Worm (Caenorhabditis elegans) whole organism, L4 larva: ENCODE data around the gene clc-6.

Experiments used
- R02D3.7 ChIP-seq: fragments of 150-350 bp; sonication (generic microtip); optimal IDR thresholded peaks from 3 replicates; lab custom pipeline; 2014; ENCODE audit warnings: missing biosample characterization, missing genetic modification characterization
- T20F7.1 ChIP-seq: fragments of 200-800 bp; sonication (Bioruptor generic); optimal IDR thresholded peaks from 2 replicates; lab custom pipeline; 2018; ENCODE audit warnings: mild to moderate bottlenecking, missing genetic modification characterization, missing compliant biosample characterization
- ceh-28 ChIP-seq: fragments of 150-350 bp; optimal IDR thresholded peaks from 2 replicates; lab custom pipeline; 2014; ENCODE audit warnings: missing biosample characterization, missing genetic modification reagents, missing genetic modification characterization
- ceh-82 ChIP-seq: sonication (generic microtip); optimal IDR thresholded peaks from 2 replicates; lab custom pipeline; 2017; ENCODE audit warnings: missing biosample characterization, missing genetic modification characterization
- ctbp-1 ChIP-seq: fragments of 200-800 bp; sonication (Bioruptor generic); IDR thresholded peaks from 2 replicates; pipeline ENCODE4 v1.3.6; 2022; ENCODE audit warnings: missing genetic modification reagents, missing genetic modification characterization, missing compliant biosample characterization
- fkh-10 ChIP-seq: fragments of 150-350 bp; optimal IDR thresholded peaks from 2 replicates; lab custom pipeline; 2014; ENCODE audit warnings: missing biosample characterization, missing genetic modification reagents, missing genetic modification characterization
- fos-1 ChIP-seq: fragments of 150-350 bp; optimal IDR thresholded peaks from 2 replicates; lab custom pipeline; 2014; ENCODE audit warnings: missing biosample characterization, missing genetic modification characterization
- lin-38 ChIP-seq: fragments of 200-800 bp; sonication (Bioruptor generic); IDR thresholded peaks from 2 replicates; pipeline ENCODE4 v1.3.6; 2022; ENCODE audit warnings: missing genetic modification reagents, missing genetic modification characterization, missing compliant biosample characterization
- lir-3 ChIP-seq: sonication (generic microtip); optimal IDR thresholded peaks from 2 replicates; lab custom pipeline; 2016; ENCODE audit warnings: mild to moderate bottlenecking, missing genetic modification characterization, missing compliant biosample characterization
- nhr-11 ChIP-seq: fragments of 150-350 bp; optimal IDR thresholded peaks from 2 replicates; lab custom pipeline; 2014; ENCODE audit warnings: missing biosample characterization, missing genetic modification characterization
- nhr-25 ChIP-seq: sonication (generic microtip); optimal IDR thresholded peaks from 2 replicates; lab custom pipeline; 2017; ENCODE audit warnings: missing genetic modification characterization, mild to moderate bottlenecking, missing compliant biosample characterization, antibody characterized with exemption, moderate library complexity, borderline replicate concordance; ENCODE audit not compliant: insufficient read depth
- pha-4 ChIP-seq, 2 experiments: fragments of 150-350 bp in 1 of 2; fragments of 200-800 bp in 1 of 2; sonication (Bioruptor generic) in 1 of 2; IDR thresholded peaks in 1 of 2; optimal IDR thresholded peaks in 1 of 2; 2 replicates each; pipeline versions ENCODE4 v1.3.6 to Lab custom; 2014 to 2022; ENCODE audit warnings: missing genetic modification characterization in 2 of 2, missing genetic modification reagents in 2 of 2, missing biosample characterization in 1 of 2, missing compliant biosample characterization in 1 of 2
- unc-62 ChIP-seq, 3 experiments: fragments of 150-350 bp in 1 of 3; sonication (generic microtip); optimal IDR thresholded peaks in 2 of 3; peaks in 1 of 3; 1 replicate in 1 of 3; 2 replicates in 2 of 3; lab custom pipeline; 2014 to 2017; ENCODE audit warnings: missing biosample characterization in 3 of 3, missing genetic modification characterization in 3 of 3, missing genetic modification reagents in 3 of 3, missing genotype in 1 of 3

- TF ChIP-seq ceh-82 (tag; lab: Kevin White, UChicago) (no peak), fos-1 (tag; lab: Kevin White, UChicago) (no peak), pha-4 (GFP tag; IDR thresholded peaks at IDR 0.05; lab: Robert Waterston, UW) (no peak), pha-4 (tag; optimal IDR thresholded peaks at IDR 0.05; lab: Kevin White, UChicago) (no peak), nhr-11 (tag; lab: Kevin White, UChicago) (no peak), fkh-10 (GFP tag; lab: Kevin White, UChicago) (no peak), ctbp-1 (GFP tag; lab: Robert Waterston, UW) (no peak), lin-38 (GFP tag; lab: Robert Waterston, UW) (no peak), ceh-28 (tag; lab: Kevin White, UChicago) (no peak), unc-62 (GFP tag; optimal IDR thresholded peaks at IDR 0.05 in 1 of 2; lab: Kevin White, UChicago) (no peak), unc-62 (tag; optimal IDR thresholded peaks at IDR 0.05; lab: Kevin White, UChicago) (no peak), nhr-25 (tag; lab: Kevin White, UChicago) (peak; percentile 63), R02D3.7 (tag; lab: Kevin White, UChicago) (no peak), T20F7.1 (GFP tag; lab: Kevin White, UChicago) (no peak), lir-3 (no peak)
Measured at ce11 chrV:11199497-11199896, 3.5 kb upstream of the clc-6 start.
